Worm (Caenorhabditis elegans) whole organism, early embryonic: ENCODE results near the gene ZK1098.6.
A peak's percentile ranks its signal among the peaks of the same experiment; 100 is the strongest.

Source experiments
- B0310.2 ChIP-seq: sonication (generic microtip); optimal IDR thresholded peaks from 2 replicates; lab custom pipeline; 2016; ENCODE audit warnings: mild to moderate bottlenecking, missing genetic modification characterization, missing compliant biosample characterization
- F13C5.2 ChIP-seq: sonication (generic microtip); optimal IDR thresholded peaks from 2 replicates; lab custom pipeline; 2017; ENCODE audit warnings: mild to moderate bottlenecking, missing genetic modification characterization, inconsistent platforms, missing compliant biosample characterization
- aly-1 ChIP-seq: sonication (generic microtip); optimal IDR thresholded peaks from 2 replicates; lab custom pipeline; 2016; ENCODE audit warnings: missing genetic modification characterization, missing compliant biosample characterization
- ama-1 ChIP-seq: fragments of 150-350 bp; optimal IDR thresholded peaks from 2 replicates; lab custom pipeline; 2014
- ceh-13 ChIP-seq: fragments of 200-800 bp; sonication (Bioruptor generic); optimal IDR thresholded peaks from 2 replicates; lab custom pipeline; 2018; ENCODE audit warnings: mild to moderate bottlenecking, missing genetic modification characterization, missing compliant biosample characterization
- ceh-36 ChIP-seq: sonication (generic microtip); optimal IDR thresholded peaks from 2 replicates; lab custom pipeline; 2016; ENCODE audit warnings: missing genetic modification characterization, inconsistent platforms, missing compliant biosample characterization
- ets-7 ChIP-seq: sonication (generic microtip); optimal IDR thresholded peaks from 2 replicates; lab custom pipeline; 2016; ENCODE audit warnings: missing genotype, missing genetic modification characterization, missing compliant biosample characterization
- flt-1 ChIP-seq: fragments of 200-800 bp; sonication (Bioruptor generic); IDR thresholded peaks from 2 replicates; pipeline ENCODE4 v1.3.6; 2022; ENCODE audit warnings: missing genetic modification characterization, missing compliant biosample characterization
- hmbx-1 ChIP-seq: sonication (generic microtip); optimal IDR thresholded peaks from 2 replicates; lab custom pipeline; 2016; ENCODE audit warnings: mild to moderate bottlenecking, missing genetic modification characterization, missing compliant biosample characterization
- hmg-4 ChIP-seq: fragments of 200-800 bp; sonication (Bioruptor generic); optimal IDR thresholded peaks from 2 replicates; lab custom pipeline; 2018; ENCODE audit warnings: mild to moderate bottlenecking, missing genetic modification characterization, missing compliant biosample characterization
- hnd-1 ChIP-seq: sonication (generic microtip); optimal IDR thresholded peaks from 2 replicates; lab custom pipeline; 2016; ENCODE audit warnings: missing genetic modification characterization, missing compliant biosample characterization
- pes-1 ChIP-seq: fragments of 200-800 bp; sonication (Bioruptor generic); IDR thresholded peaks from 2 replicates; pipeline ENCODE4 v1.3.6; 2022; ENCODE audit warnings: missing genetic modification reagents, missing genetic modification characterization, missing compliant biosample characterization
- scrt-1 ChIP-seq: fragments of 200-800 bp; sonication (Bioruptor generic); IDR thresholded peaks from 2 replicates; pipeline ENCODE4 v1.3.6; 2022; ENCODE audit warnings: missing genetic modification characterization, missing compliant biosample characterization
- sea-1 ChIP-seq: fragments of 200-800 bp; sonication (Bioruptor generic); conservative IDR thresholded peaks from 2 replicates; pipeline ENCODE4 v1.3.6; 2022; ENCODE audit warnings: missing genetic modification characterization, missing compliant biosample characterization
- tbx-11 ChIP-seq: fragments of 200-800 bp; sonication (Bioruptor generic); IDR thresholded peaks from 2 replicates; pipeline ENCODE4 v1.3.6; 2022; ENCODE audit warnings: missing genetic modification characterization, missing compliant biosample characterization
- tbx-37 ChIP-seq: fragments of 200-800 bp; sonication (Bioruptor generic); conservative IDR thresholded peaks from 2 replicates; pipeline ENCODE4 v1.3.6; 2022; ENCODE audit warnings: missing genetic modification reagents, missing genetic modification characterization, missing compliant biosample characterization
- tra-4 ChIP-seq: sonication (generic microtip); optimal IDR thresholded peaks from 2 replicates; lab custom pipeline; 2017; ENCODE audit warnings: missing genetic modification characterization, missing compliant biosample characterization

Gene ZK1098.6

DNA sequence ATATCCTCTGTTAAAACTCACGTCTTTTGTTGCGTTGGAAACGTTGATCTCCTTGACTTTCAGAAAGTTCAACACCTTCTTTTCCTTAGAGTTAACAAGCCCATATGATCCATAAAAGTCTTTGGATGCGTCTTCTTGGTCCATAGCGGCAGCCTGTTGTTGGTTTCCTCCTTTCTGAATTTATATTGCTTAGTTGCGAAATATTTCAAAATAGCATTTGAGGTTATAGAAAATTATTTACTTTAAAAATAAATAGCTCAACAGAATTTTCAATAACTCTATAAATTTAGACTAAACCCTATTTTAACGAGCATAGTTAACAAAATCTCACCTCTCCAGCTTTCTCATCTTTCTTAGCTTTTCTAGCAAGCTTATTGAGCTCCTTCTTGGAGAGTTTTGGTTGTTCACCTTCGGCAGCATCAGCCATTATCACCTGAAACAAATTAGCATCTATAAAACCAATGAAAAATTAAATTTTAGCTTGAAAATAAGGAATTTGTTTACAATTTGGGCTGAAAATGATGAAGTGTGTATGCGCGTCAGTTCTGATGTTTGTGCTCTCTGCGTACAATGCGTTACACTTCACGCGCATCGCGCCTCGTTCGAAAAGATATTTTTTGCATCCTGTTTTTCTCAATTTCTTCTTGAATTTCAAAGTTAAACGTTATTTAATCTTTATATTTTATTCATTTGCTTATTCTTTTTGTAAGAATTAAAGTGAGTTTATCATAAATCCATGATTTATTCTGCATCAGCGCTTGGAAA, 36.0 kb upstream of the ZK1098.6 start, which contains the start of the genes dars-1 and ctr-9:
TSS of gene dars-1 (minus strand) at position 433 of the 765 bp plus-strand sequence.
TSS of gene ctr-9 (plus strand) at position 614 of the 765 bp plus-strand sequence.
- TF ChIP-seq ama-1 (lab: Kevin White, UChicago), result no peak
- TF ChIP-seq F13C5.2, result no peak

- no peak for TF ChIP-seq flt-1
Observed at ce11 chrIII:9494209-9494608, 32.7 kb upstream of the ZK1098.6 start.

DNA sequence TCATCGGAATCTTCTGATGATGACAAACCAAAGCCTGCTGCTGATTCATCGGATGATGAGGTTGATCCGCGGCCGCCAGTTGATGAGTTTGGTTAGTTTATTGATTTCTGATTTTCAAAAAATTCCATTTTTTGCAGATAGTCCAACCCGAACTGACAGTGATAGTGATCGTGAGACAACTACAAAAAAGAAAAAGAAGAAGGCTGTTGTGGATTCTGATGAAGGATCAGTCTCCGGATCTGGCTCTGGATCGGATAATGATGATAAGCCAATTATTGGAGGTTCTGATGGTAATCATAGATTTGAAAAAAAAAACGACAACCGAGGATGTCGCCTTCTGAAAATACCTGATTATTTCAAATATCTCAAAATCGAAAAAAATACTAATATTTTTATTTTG, 30.9 kb upstream of the ZK1098.6 start:
- no peak for TF ChIP-seq aly-1 (tag; lab: Kevin White, UChicago)
- TF ChIP-seq flt-1, result no peak
- TF ChIP-seq scrt-1, result no peak
- no peak for TF ChIP-seq ceh-13 (GFP tag; lab: Kevin White, UChicago)
- TF ChIP-seq hmg-4 (GFP tag; lab: Kevin White, UChicago), result no peak

ce11 chrIII:9497412-9497811, 29.5 kb upstream of the ZK1098.6 start:
- TF ChIP-seq aly-1 (tag; lab: Kevin White, UChicago) (no peak), tbx-37 (GFP tag; lab: Robert Waterston, UW) (no peak), hmg-4 (GFP tag; lab: Kevin White, UChicago) (no peak), ama-1 (lab: Kevin White, UChicago) (no peak), ets-7 (tag; lab: Kevin White, UChicago) (no peak), hmbx-1 (tag; lab: Kevin White, UChicago) (no peak), sea-1 (GFP tag; lab: Robert Waterston, UW) (no peak), scrt-1 (no peak), tbx-11 (no peak), F13C5.2 (no peak), hnd-1 (no peak), pes-1 (GFP tag; lab: Robert Waterston, UW) (no peak), ceh-13 (GFP tag; lab: Kevin White, UChicago) (no peak), tra-4 (tag; lab: Kevin White, UChicago) (no peak), ceh-36 (no peak), B0310.2 (tag; lab: Kevin White, UChicago) (no peak), flt-1 (no peak)

ce11 chrIII:9500267-9500666, 26.7 kb upstream of the ZK1098.6 start, which contains the start of gene sod-4:
TSS of gene sod-4 (minus strand) at chrIII:9500375.
- no peak for TF ChIP-seq tbx-11
- TF ChIP-seq tbx-37 (GFP tag; lab: Robert Waterston, UW), result no peak
- TF ChIP-seq ceh-36, result no peak
- TF ChIP-seq B0310.2 (tag; lab: Kevin White, UChicago), result no peak
- no peak for TF ChIP-seq hmg-4 (GFP tag; lab: Kevin White, UChicago)
- no peak for TF ChIP-seq hmbx-1 (tag; lab: Kevin White, UChicago)
- TF ChIP-seq ets-7 (tag; lab: Kevin White, UChicago), result no peak
- TF ChIP-seq aly-1 (tag; lab: Kevin White, UChicago), result no peak
- no peak for TF ChIP-seq scrt-1
- no peak for TF ChIP-seq F13C5.2
- no peak for TF ChIP-seq pes-1 (GFP tag; lab: Robert Waterston, UW)
- no peak for TF ChIP-seq flt-1
- no peak for TF ChIP-seq tra-4 (tag; lab: Kevin White, UChicago)

DNA sequence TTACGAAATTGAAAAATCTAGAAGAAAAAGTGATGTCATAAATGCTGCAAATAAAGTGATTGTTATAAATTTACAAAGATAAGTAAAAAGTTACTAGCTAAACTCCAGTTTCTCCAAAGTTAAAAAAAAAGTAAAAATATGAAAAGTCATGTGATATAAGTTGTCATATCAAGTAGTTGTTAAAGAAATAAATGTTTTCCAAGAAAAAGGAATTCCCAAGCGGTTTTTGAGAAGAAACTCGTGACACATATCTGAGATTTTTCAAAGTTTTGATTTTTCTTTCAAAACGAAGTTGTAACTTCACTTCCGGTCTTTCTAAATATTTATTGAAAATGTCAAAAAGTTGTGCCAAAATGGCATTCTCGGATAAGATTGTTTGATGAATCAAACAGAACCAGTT, 25.9 kb upstream of the ZK1098.6 start:
- no peak for TF ChIP-seq scrt-1
- no peak for TF ChIP-seq flt-1
- no peak for TF ChIP-seq B0310.2 (tag; lab: Kevin White, UChicago)
- no peak for TF ChIP-seq tbx-37 (GFP tag; lab: Robert Waterston, UW)
- no peak for TF ChIP-seq F13C5.2

DNA sequence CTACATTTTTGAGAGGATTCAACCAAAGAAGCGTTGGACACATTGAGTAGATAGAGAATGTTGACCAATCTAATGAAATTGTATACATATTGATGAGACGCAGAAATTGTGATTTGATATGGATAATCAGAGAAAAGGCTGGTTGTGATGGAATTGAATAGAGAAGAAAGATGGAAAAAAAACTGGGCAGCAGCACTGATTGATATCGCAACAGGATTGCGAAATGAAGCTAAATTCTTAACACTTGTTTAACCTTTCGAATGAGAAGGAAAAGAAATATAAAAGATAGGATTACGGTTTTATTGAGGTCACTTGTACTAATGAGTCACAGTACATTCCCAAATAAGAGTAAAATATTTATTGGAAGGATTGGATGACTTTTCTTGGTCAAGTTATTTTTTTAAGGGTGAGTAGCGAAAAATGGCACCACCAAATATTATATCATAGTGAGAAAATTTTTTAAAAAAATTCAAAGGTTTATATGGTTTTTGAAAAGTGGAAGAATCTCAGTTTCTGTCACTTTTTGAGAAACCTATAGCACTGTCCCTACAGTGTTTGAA, 24.7 kb upstream of the ZK1098.6 start:
- TF ChIP-seq pes-1 (GFP tag; lab: Robert Waterston, UW) (no peak), scrt-1 (no peak)

DNA sequence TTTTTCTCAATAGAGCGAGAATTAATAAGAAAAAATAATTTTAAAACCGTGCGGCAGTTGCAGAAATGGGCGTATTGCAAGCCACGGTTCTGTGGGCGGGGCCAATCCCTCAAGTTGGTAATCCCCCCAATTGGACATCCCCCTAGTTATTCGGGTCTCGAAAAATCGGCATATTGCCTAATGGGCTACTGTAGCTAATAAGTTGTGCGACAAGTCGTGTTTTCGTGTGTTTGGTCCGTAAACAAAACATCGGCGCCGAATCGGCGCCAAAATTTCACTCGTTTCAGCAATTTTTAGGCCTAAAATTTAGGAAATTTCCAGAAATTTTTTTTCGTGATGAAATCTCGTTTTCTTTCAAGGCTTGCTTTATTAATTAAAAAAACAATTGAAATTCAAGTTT, 22.6 kb upstream of the ZK1098.6 start:
- TF ChIP-seq B0310.2 (tag; lab: Kevin White, UChicago) (no peak), hnd-1 (no peak), flt-1 (no peak), ceh-13 (GFP tag; lab: Kevin White, UChicago) (no peak), ceh-36 (no peak), pes-1 (GFP tag; lab: Robert Waterston, UW) (no peak), tbx-11 (no peak), ets-7 (tag; lab: Kevin White, UChicago) (no peak), sea-1 (GFP tag; lab: Robert Waterston, UW) (no peak)

ce11 chrIII:9507799-9508198, 19.2 kb upstream of the ZK1098.6 start, which contains the start of gene vha-14:
TSS of gene vha-14 (plus strand) at chrIII:9508100.
- TF ChIP-seq hmbx-1 (tag; lab: Kevin White, UChicago), result no peak
- TF ChIP-seq F13C5.2, result peak; percentile 1
- peak; percentile 6 for TF ChIP-seq hmg-4 (GFP tag; lab: Kevin White, UChicago)
- TF ChIP-seq flt-1, result no peak
